Fruit fly (Drosophila melanogaster): ENCODE data around the gene HisRS.

The HisRS gene

dm6 chrX:18510884-18511283 is 4.3 kb upstream of the HisRS start (continued):
- TF ChIP-seq B-H1 (GFP tag; IDR thresholded peaks at IDR 0.05) (no peak), CG10431 (GFP tag; optimal IDR thresholded peaks at IDR 0.05) (no peak), toy (GFP tag; IDR thresholded peaks at IDR 0.05) (no peak), zen (tag; optimal IDR thresholded peaks at IDR 0.05) (no peak), chn (GFP tag; optimal IDR thresholded peaks at IDR 0.05) (no peak), hbn (GFP tag; IDR thresholded peaks at IDR 0.05; ENCODE audit: partially characterized antibody) (no peak), schlank (tag; optimal IDR thresholded peaks at IDR 0.05) (peak; percentile 42), CG1603 (tag; optimal IDR thresholded peaks at IDR 0.05) (no peak), Sry-β (GFP tag; optimal IDR thresholded peaks at IDR 0.05) (no peak), sug (tag; optimal IDR thresholded peaks at IDR 0.05) (peak; percentile 55), CG7928 (GFP tag; optimal IDR thresholded peaks at IDR 0.05) (no peak), Ptx1 (GFP tag; IDR thresholded peaks at IDR 0.05) (no peak), en (GFP tag; optimal IDR thresholded peaks at IDR 0.05) (no peak), CG3281 (GFP tag; optimal IDR thresholded peaks at IDR 0.05) (peak; percentile 44), ac (GFP tag; optimal IDR thresholded peaks at IDR 0.05) (no peak), CG7357 (GFP tag; IDR thresholded peaks at IDR 0.05) (no peak), phol (tag; optimal IDR thresholded peaks at IDR 0.05) (no peak), CG7271 (tag; optimal IDR thresholded peaks at IDR 0.05) (no peak), mirr (GFP tag; optimal IDR thresholded peaks at IDR 0.05) (peak; percentile 26), sens-2 (GFP tag; IDR thresholded peaks at IDR 0.05) (no peak), Atf-2 (GFP tag; optimal IDR thresholded peaks at IDR 0.05) (no peak), Sin3A (optimal IDR thresholded peaks at IDR 0.05) (no peak), dimm (GFP tag; IDR thresholded peaks at IDR 0.05) (no peak), B-H2 (GFP tag; optimal IDR thresholded peaks at IDR 0.05) (peak; percentile 39), tll (GFP tag; optimal IDR thresholded peaks at IDR 0.05) (no peak), CG8089 (GFP tag; optimal IDR thresholded peaks at IDR 0.05) (no peak), Hr3 (GFP tag; optimal IDR thresholded peaks at IDR 0.05) (no peak), CG14860 (GFP tag; IDR thresholded peaks at IDR 0.05; ENCODE audit: partially characterized antibody) (no peak), Sry-δ (GFP tag; optimal IDR thresholded peaks at IDR 0.05) (no peak), ssp (GFP tag; IDR thresholded peaks at IDR 0.05) (no peak), bab2 (GFP tag; optimal IDR thresholded peaks at IDR 0.05) (no peak), Med (GFP tag) (peak; percentile 63), Opbp (GFP tag; IDR thresholded peaks at IDR 0.05; ENCODE audit: partially characterized antibody) (no peak), psq (GFP tag; optimal IDR thresholded peaks at IDR 0.05) (no peak), CG7839 (tag; optimal IDR thresholded peaks at IDR 0.05) (peak; percentile 7), CG6813 (GFP tag; optimal IDR thresholded peaks at IDR 0.05) (no peak), PHDP (tag; optimal IDR thresholded peaks at IDR 0.05) (peak; percentile 24), fd96Cb (tag; optimal IDR thresholded peaks at IDR 0.05) (no peak), Taf1 (GFP tag; IDR thresholded peaks at IDR 0.05) (no peak), CG14667 (GFP tag; IDR thresholded peaks at IDR 0.05) (no peak), twi (tag; optimal IDR thresholded peaks at IDR 0.05) (no peak), CG30431 (GFP tag; optimal IDR thresholded peaks at IDR 0.05) (no peak), ewg (GFP tag; optimal IDR thresholded peaks at IDR 0.05) (no peak), CG2116 (GFP tag; optimal IDR thresholded peaks at IDR 0.05) (no peak), Xrp1 (GFP tag; IDR thresholded peaks at IDR 0.05) (no peak), wdn (GFP tag; IDR thresholded peaks at IDR 0.05) (no peak), HLH3B (GFP tag; IDR thresholded peaks at IDR 0.05) (no peak), CG18619 (GFP tag; optimal IDR thresholded peaks at IDR 0.05) (no peak), CG13894 (tag; optimal IDR thresholded peaks at IDR 0.05) (peak; percentile 66), ATbp (GFP tag; optimal IDR thresholded peaks at IDR 0.05) (no peak), Ravus (GFP tag; IDR thresholded peaks at IDR 0.05) (no peak), trem (tag; optimal IDR thresholded peaks at IDR 0.05) (no peak)
